Fruit fly (Drosophila melanogaster) whole organism, wandering third instar larva: ENCODE results near the gene CG9331.

Source experiments
- Abd-B ChIP-seq: fragments of >200 bp; optimal IDR thresholded peaks from 2 replicates; lab custom pipeline; 2017; ENCODE audit warnings: missing biosample characterization, missing genetic modification characterization
- CG32264 ChIP-seq: fragments of 200-800 bp; sonication (Bioruptor generic); optimal IDR thresholded peaks from 2 replicates; lab custom pipeline; 2016; ENCODE audit warnings: missing biosample characterization, missing genetic modification characterization
- CG9705 ChIP-seq: fragments of 200-800 bp; sonication (Bioruptor generic); optimal IDR thresholded peaks from 2 replicates; lab custom pipeline; 2018; ENCODE audit warnings: missing biosample characterization, mild to moderate bottlenecking, missing genetic modification characterization
- CrebA ChIP-seq: fragments of 200-800 bp; sonication (Bioruptor generic); optimal IDR thresholded peaks from 2 replicates; lab custom pipeline; 2016; ENCODE audit warnings: missing biosample characterization, mild to moderate bottlenecking, missing genetic modification characterization, borderline replicate concordance
- Dfd ChIP-seq: fragments of >200 bp; optimal IDR thresholded peaks from 2 replicates; lab custom pipeline; 2017; ENCODE audit warnings: missing biosample characterization, missing genetic modification characterization
- Dif ChIP-seq: fragments of 200-275, 200-300 bp; sonication (Bioruptor generic); optimal IDR thresholded peaks from 2 replicates; lab custom pipeline; 2018; ENCODE audit warnings: missing biosample characterization, missing genetic modification characterization; ENCODE audit not compliant: partially characterized antibody
- GATAd ChIP-seq: sonication (Bioruptor generic); optimal IDR thresholded peaks from 2 replicates; lab custom pipeline; 2016; ENCODE audit warnings: missing biosample characterization, missing genetic modification characterization
- HLH106 ChIP-seq: fragments of 200-800 bp; optimal IDR thresholded peaks from 3 replicates; lab custom pipeline; 2019; ENCODE audit warnings: missing biosample characterization, mild to moderate bottlenecking, missing genetic modification characterization, moderate library complexity
- Hnf4 ChIP-seq: fragments of 200-800 bp; sonication (Bioruptor generic); optimal IDR thresholded peaks from 2 replicates; lab custom pipeline; 2016; ENCODE audit warnings: missing biosample characterization, mild to moderate bottlenecking, missing genetic modification characterization
- Hr78 ChIP-seq: fragments of >200 bp; optimal IDR thresholded peaks from 2 replicates; lab custom pipeline; 2017; ENCODE audit warnings: missing biosample characterization, missing genetic modification characterization
- Hr83 ChIP-seq: fragments of 200-300 bp; sonication (Bioruptor generic); optimal IDR thresholded peaks from 2 replicates; lab custom pipeline; 2016; ENCODE audit warnings: missing biosample characterization, mild to moderate bottlenecking, missing genetic modification characterization, moderate library complexity; ENCODE audit not compliant: poor library complexity, severe bottlenecking
- Jra ChIP-seq: sonication (Bioruptor generic); optimal IDR thresholded peaks from 2 replicates; lab custom pipeline; 2016; ENCODE audit warnings: missing biosample characterization, missing genetic modification characterization
- Mio ChIP-seq: sonication (Bioruptor generic); optimal IDR thresholded peaks from 2 replicates; lab custom pipeline; 2016; ENCODE audit warnings: missing biosample characterization, missing genetic modification characterization
- Myc ChIP-seq: fragments of >200 bp; optimal IDR thresholded peaks from 2 replicates; lab custom pipeline; 2017
- N ChIP-seq: fragments of >200 bp; optimal IDR thresholded peaks from 2 replicates; lab custom pipeline; 2018; ENCODE audit warnings: missing biosample characterization, missing external identifiers, missing genetic modification characterization
- OdsH ChIP-seq: fragments of 200-800 bp; sonication (Bioruptor generic); optimal IDR thresholded peaks from 2 replicates; lab custom pipeline; 2016; ENCODE audit warnings: missing biosample characterization, mild to moderate bottlenecking, missing genetic modification characterization
- Rel ChIP-seq, 2 experiments: fragments of 200-800 bp; sonication (Bioruptor generic) in 1 of 2; optimal IDR thresholded peaks; 2 replicates in 1 of 2; 3 replicates in 1 of 2; lab custom pipeline; 2016 to 2019; ENCODE audit warnings: mild to moderate bottlenecking in 2 of 2, missing biosample characterization in 2 of 2, missing genetic modification characterization in 2 of 2, moderate library complexity in 1 of 2
- Sp1 ChIP-seq: fragments of 200-800 bp; sonication (Bioruptor generic); optimal IDR thresholded peaks from 3 replicates; lab custom pipeline; 2019; ENCODE audit warnings: missing biosample characterization, mild to moderate bottlenecking, missing genetic modification characterization, moderate library complexity
- Vsx2 ChIP-seq: fragments of 200-300, 225-300 bp; sonication (Bioruptor generic); optimal IDR thresholded peaks from 2 replicates; lab custom pipeline; 2018; ENCODE audit warnings: missing biosample characterization, missing genetic modification characterization; ENCODE audit not compliant: partially characterized antibody
- br ChIP-seq: fragments of 200-800 bp; sonication (Bioruptor generic); optimal IDR thresholded peaks from 2 replicates; lab custom pipeline; 2016; ENCODE audit warnings: missing biosample characterization, missing genetic modification characterization
- brk ChIP-seq: fragments of 200-800 bp; sonication (Bioruptor generic); optimal IDR thresholded peaks from 2 replicates; lab custom pipeline; 2016; ENCODE audit warnings: missing biosample characterization, mild to moderate bottlenecking, missing genetic modification characterization
- dl ChIP-seq, 2 experiments: fragments of 175-275, 200-275 bp in 1 of 2; fragments of 200-275 bp in 1 of 2; sonication (Bioruptor generic); optimal IDR thresholded peaks; lab custom pipeline; 2018; ENCODE audit warnings: mild to moderate bottlenecking in 2 of 2, missing biosample characterization in 2 of 2, missing genetic modification characterization in 2 of 2, moderate library complexity in 2 of 2; ENCODE audit not compliant: partially characterized antibody in 2 of 2, insufficient read depth in 1 of 2
- dmrt93B ChIP-seq: fragments of 200-800 bp; sonication (Bioruptor generic); optimal IDR thresholded peaks from 2 replicates; lab custom pipeline; 2018; ENCODE audit warnings: missing biosample characterization, mild to moderate bottlenecking, missing genetic modification characterization
- dsf ChIP-seq: sonication (Bioruptor generic); optimal IDR thresholded peaks from 2 replicates; lab custom pipeline; 2016; ENCODE audit warnings: missing biosample characterization, missing genetic modification characterization, borderline replicate concordance
- ey ChIP-seq: fragments of 200-800 bp; sonication (Bioruptor generic); optimal IDR thresholded peaks from 2 replicates; lab custom pipeline; 2016; ENCODE audit warnings: missing biosample characterization, missing genetic modification characterization
- foxo ChIP-seq, 2 experiments: fragments of 200-800 bp; sonication (Bioruptor generic); optimal IDR thresholded peaks; 2 replicates in 1 of 2; 3 replicates in 1 of 2; lab custom pipeline; 2016 to 2017; ENCODE audit warnings: missing biosample characterization in 2 of 2, missing genetic modification characterization in 2 of 2
- fru ChIP-seq: fragments of 200-800 bp; sonication (Bioruptor generic); optimal IDR thresholded peaks from 3 replicates; lab custom pipeline; 2016; ENCODE audit warnings: missing biosample characterization, mild to moderate bottlenecking, missing genetic modification characterization
- h ChIP-seq: fragments of 200-800 bp; sonication (Bioruptor generic); optimal IDR thresholded peaks from 3 replicates; lab custom pipeline; 2016; ENCODE audit warnings: missing biosample characterization, mild to moderate bottlenecking, missing genetic modification characterization
- jim ChIP-seq: fragments of 175-275, 200-325 bp; sonication (Bioruptor generic); optimal IDR thresholded peaks from 2 replicates; lab custom pipeline; 2016; ENCODE audit warnings: missing biosample characterization, mild to moderate bottlenecking, missing genetic modification characterization
- lola ChIP-seq: fragments of >200 bp; optimal IDR thresholded peaks from 2 replicates; lab custom pipeline; 2017; ENCODE audit warnings: missing biosample characterization, missing genetic modification characterization
- pan ChIP-seq: fragments of >200 bp; optimal IDR thresholded peaks from 2 replicates; lab custom pipeline; 2017
- psq ChIP-seq: fragments of 200-800 bp; sonication (Bioruptor generic); optimal IDR thresholded peaks from 3 replicates; lab custom pipeline; 2017; ENCODE audit warnings: missing biosample characterization, mild to moderate bottlenecking, missing genetic modification characterization, moderate library complexity
- rgr ChIP-seq: fragments of 200-800 bp; sonication (Bioruptor generic); optimal IDR thresholded peaks from 3 replicates; lab custom pipeline; 2016; ENCODE audit warnings: missing biosample characterization, mild to moderate bottlenecking, missing genetic modification characterization
- sage ChIP-seq: fragments of 200-800 bp; sonication (Bioruptor generic); optimal IDR thresholded peaks from 2 replicates; lab custom pipeline; 2016; ENCODE audit warnings: missing biosample characterization, mild to moderate bottlenecking, missing genetic modification characterization
- sv ChIP-seq: fragments of 200-800 bp; sonication (Bioruptor generic); optimal IDR thresholded peaks from 3 replicates; lab custom pipeline; 2016; ENCODE audit warnings: missing biosample characterization, missing genetic modification characterization
- tai ChIP-seq: sonication (Bioruptor generic); optimal IDR thresholded peaks from 2 replicates; lab custom pipeline; 2016; ENCODE audit warnings: missing biosample characterization, missing genetic modification characterization
- usp ChIP-seq: fragments of >200 bp; optimal IDR thresholded peaks from 2 replicates; lab custom pipeline; 2017; ENCODE audit warnings: missing biosample characterization, missing genetic modification characterization
- woc ChIP-seq: sonication (Bioruptor generic); optimal IDR thresholded peaks from 2 replicates; lab custom pipeline; 2016; ENCODE audit warnings: missing biosample characterization, mild to moderate bottlenecking, missing genetic modification characterization

The CG9331 gene

dm6 chr2L:20857791-20858190, 35.2 kb downstream of the CG9331 start, which contains the start of gene CG14400:
CG14400 (minus strand) TSS chr2L:20857891.
- TF ChIP-seq Vsx2 (GFP tag; lab: Kevin White, UChicago), result no peak
- TF ChIP-seq woc (GFP tag; lab: Kevin White, UChicago), result no peak
- TF ChIP-seq Sp1, result no peak
- no peak for TF ChIP-seq Dfd (GFP tag; lab: Kevin White, UChicago)
- no peak for TF ChIP-seq Rel (GFP tag; optimal IDR thresholded peaks at IDR 0.05; lab: Kevin White, UChicago)
- no peak for TF ChIP-seq Rel (tag; optimal IDR thresholded peaks at IDR 0.05; lab: Kevin White, UChicago)
- no peak for TF ChIP-seq h
- TF ChIP-seq Jra (GFP tag; lab: Kevin White, UChicago), result no peak
- no peak for TF ChIP-seq CG32264
- TF ChIP-seq sv, result no peak
- no peak for TF ChIP-seq fru
- TF ChIP-seq foxo (GFP tag; optimal IDR thresholded peaks at IDR 0.05; lab: Kevin White, UChicago), result no peak
- TF ChIP-seq brk (GFP tag; lab: Kevin White, UChicago), result no peak
- no peak for TF ChIP-seq br
- no peak for TF ChIP-seq Mio (GFP tag; lab: Kevin White, UChicago)
- no peak for TF ChIP-seq HLH106 (tag; lab: Kevin White, UChicago)
- TF ChIP-seq psq (GFP tag; lab: Kevin White, UChicago), result no peak
- TF ChIP-seq Hnf4 (GFP tag; lab: Kevin White, UChicago), result no peak

- TF ChIP-seq Jra (GFP tag; lab: Kevin White, UChicago), result no peak
- no peak for TF ChIP-seq CG32264
- TF ChIP-seq pan (lab: Kevin White, UChicago), result no peak
- no peak for TF ChIP-seq HLH106 (tag; lab: Kevin White, UChicago)
- no peak for TF ChIP-seq OdsH
These were observed 36.0 kb downstream of the CG9331 start, which contains the start of gene bero for dm6 chr2L:20858371-20859340. bero (plus strand) TSS chr2L:20858695.

dm6 chr2L:20864764-20865265, 42.2 kb downstream of the CG9331 start, which contains the start of gene CG9338:
CG9338 (plus strand) TSS chr2L:20865215.
- TF ChIP-seq dsf (GFP tag; lab: Kevin White, UChicago) (no peak), OdsH (peak; percentile 87), pan (lab: Kevin White, UChicago) (peak; percentile 88), Myc (lab: Kevin White, UChicago) (no peak), HLH106 (tag; lab: Kevin White, UChicago) (peak; percentile 94), N (no peak), h (peak; percentile 90), Dfd (GFP tag; lab: Kevin White, UChicago) (no peak), ey (GFP tag; lab: Kevin White, UChicago) (peak; percentile 83), CG32264 (peak; percentile 36), lola (GFP tag; lab: Kevin White, UChicago) (no peak), jim (GFP tag; lab: Kevin White, UChicago) (no peak), Dif (no peak), woc (GFP tag; lab: Kevin White, UChicago) (peak; percentile 95), Mio (GFP tag; lab: Kevin White, UChicago) (no peak), rgr (GFP tag; lab: Kevin White, UChicago) (peak; percentile 86), Jra (GFP tag; lab: Kevin White, UChicago) (peak; percentile 45), Vsx2 (GFP tag; lab: Kevin White, UChicago) (no peak), tai (GFP tag; lab: Kevin White, UChicago) (peak; percentile 61), Abd-B (GFP tag; lab: Kevin White, UChicago) (no peak), foxo (GFP tag; optimal IDR thresholded peaks at IDR 0.05; lab: Kevin White, UChicago) (peak in 1 of 2 experiments; percentile 87), sv (peak; percentile 72), Hnf4 (GFP tag; lab: Kevin White, UChicago) (peak; percentile 37), dmrt93B (GFP tag; lab: Kevin White, UChicago) (peak; percentile 90), dl (GFP tag; optimal IDR thresholded peaks at IDR 0.05; lab: Kevin White, UChicago; ENCODE audit: insufficient read depth in 1 of 2, partially characterized antibody in 2 of 2) (no peak), Sp1 (peak; percentile 76), usp (GFP tag; lab: Kevin White, UChicago) (no peak), sage (GFP tag; lab: Kevin White, UChicago) (no peak), Hr83 (GFP tag; lab: Kevin White, UChicago) (no peak), Hr78 (GFP tag; lab: Kevin White, UChicago) (no peak), fru (peak; percentile 88), psq (GFP tag; lab: Kevin White, UChicago) (peak; percentile 68), GATAd (GFP tag; lab: Kevin White, UChicago) (no peak), brk (GFP tag; lab: Kevin White, UChicago) (no peak), Rel (GFP tag; optimal IDR thresholded peaks at IDR 0.05; lab: Kevin White, UChicago) (no peak), Rel (tag; optimal IDR thresholded peaks at IDR 0.05; lab: Kevin White, UChicago) (peak; percentile 66), CrebA (GFP tag; lab: Kevin White, UChicago) (peak; percentile 47), CG9705 (GFP tag; lab: Kevin White, UChicago) (peak; percentile 89), br (peak; percentile 88)
